Worm (Caenorhabditis elegans) whole organism, L1 larva: ENCODE measurements around the gene C04E6.12.
A peak's percentile ranks its signal among the peaks of the same experiment; 100 is the strongest.

Experiments
- C04F5.9 ChIP-seq: sonication (generic microtip); optimal IDR thresholded peaks from 2 replicates; lab custom pipeline; 2016; ENCODE audit warnings: missing genetic modification characterization, missing compliant biosample characterization
- C34B4.2 ChIP-seq: sonication (generic microtip); optimal IDR thresholded peaks from 2 replicates; lab custom pipeline; 2017; ENCODE audit warnings: mild to moderate bottlenecking, missing genetic modification characterization, missing compliant biosample characterization
- F16B12.6 ChIP-seq: fragments of 150-350 bp; optimal IDR thresholded peaks from 2 replicates; lab custom pipeline; 2014; ENCODE audit warnings: missing biosample characterization, missing genetic modification characterization
- aly-2 ChIP-seq: fragments of 150-350 bp; optimal IDR thresholded peaks from 2 replicates; lab custom pipeline; 2014; ENCODE audit warnings: missing biosample characterization, missing genetic modification characterization
- blmp-1 ChIP-seq: fragments of 150-350 bp; optimal IDR thresholded peaks from 2 replicates; lab custom pipeline; 2014; ENCODE audit warnings: missing biosample characterization, missing genetic modification characterization
- ceh-8 ChIP-seq: fragments of 200-800 bp; sonication (Bioruptor generic); optimal IDR thresholded peaks from 2 replicates; lab custom pipeline; 2018; ENCODE audit warnings: mild to moderate bottlenecking, missing genetic modification characterization, moderate library complexity, missing compliant biosample characterization
- ceh-90 ChIP-seq: sonication (generic microtip); optimal IDR thresholded peaks from 2 replicates; lab custom pipeline; 2016; ENCODE audit warnings: missing genetic modification characterization, missing compliant biosample characterization
- dpl-1 ChIP-seq, 3 experiments: fragments of 150-350 bp in 2 of 3; sonication (generic microtip) in 1 of 3; optimal IDR thresholded peaks; 2 replicates each; lab custom pipeline; 2014 to 2017; ENCODE audit warnings: missing biosample characterization in 3 of 3, missing genetic modification characterization in 3 of 3, missing genetic modification reagents in 3 of 3
- efl-1 ChIP-seq, 4 experiments: fragments of 150-350 bp; optimal IDR thresholded peaks in 3 of 4; peaks in 1 of 4; 1 replicate in 1 of 4; 2 replicates in 3 of 4; lab custom pipeline; 2014; ENCODE audit warnings: missing biosample characterization in 2 of 4, missing genetic modification characterization in 2 of 4, missing genetic modification reagents in 2 of 4
- efl-3 ChIP-seq: fragments of 200-800 bp; sonication (Bioruptor generic); optimal IDR thresholded peaks from 2 replicates; lab custom pipeline; 2018; ENCODE audit warnings: mild to moderate bottlenecking, missing genetic modification characterization, missing compliant biosample characterization
- egl-13 ChIP-seq: sonication (generic microtip); optimal IDR thresholded peaks from 2 replicates; lab custom pipeline; 2016; ENCODE audit warnings: missing genotype, missing genetic modification reagents, missing genetic modification characterization, missing compliant biosample characterization
- egl-27 ChIP-seq, 2 experiments: fragments of 150-350 bp in 1 of 2; sonication (generic microtip); optimal IDR thresholded peaks; 3 replicates each; lab custom pipeline; 2017 to 2018; ENCODE audit warnings: missing biosample characterization in 2 of 2, missing genetic modification characterization in 2 of 2, missing genetic modification reagents in 2 of 2
- elt-2 ChIP-seq: sonication (generic microtip); optimal IDR thresholded peaks from 2 replicates; lab custom pipeline; 2016; ENCODE audit warnings: missing genetic modification characterization, mild to moderate bottlenecking, inconsistent platforms, missing compliant biosample characterization, missing genetic modification reagents
- elt-3 ChIP-seq, 6 experiments: fragments of 150-350 bp in 1 of 6; sonication (generic microtip); optimal IDR thresholded peaks; 2 replicates each; lab custom pipeline; 2017 to 2018; ENCODE audit warnings: missing biosample characterization in 6 of 6, missing genetic modification characterization in 6 of 6, inconsistent platforms in 1 of 6
- ets-5 ChIP-seq: fragments of 200-800 bp; sonication (Bioruptor generic); IDR thresholded peaks from 2 replicates; pipeline ENCODE4 v1.3.6; 2022; ENCODE audit warnings: missing genetic modification characterization, missing compliant biosample characterization
- fkh-4 ChIP-seq: sonication (generic microtip); optimal IDR thresholded peaks from 2 replicates; lab custom pipeline; 2016; ENCODE audit warnings: missing compliant biosample characterization, missing genetic modification characterization, borderline replicate concordance
- grh-1 ChIP-seq: fragments of 200-800 bp; sonication (Bioruptor generic); IDR thresholded peaks from 2 replicates; pipeline ENCODE4 v1.3.6; 2022; ENCODE audit warnings: missing genetic modification reagents, missing genetic modification characterization, missing compliant biosample characterization
- hlh-17 ChIP-seq: fragments of 200-800 bp; sonication (Bioruptor generic); optimal IDR thresholded peaks from 2 replicates; lab custom pipeline; 2018; ENCODE audit warnings: missing genetic modification characterization, mild to moderate bottlenecking, missing compliant biosample characterization, moderate library complexity, borderline replicate concordance
- hpl-2 ChIP-seq: fragments of 150-350 bp; optimal IDR thresholded peaks from 2 replicates; lab custom pipeline; 2014; ENCODE audit warnings: missing biosample characterization, missing genetic modification reagents, missing genetic modification characterization
- irx-1 ChIP-seq: sonication (generic microtip); optimal IDR thresholded peaks from 2 replicates; lab custom pipeline; 2016; ENCODE audit warnings: missing genetic modification characterization, missing compliant biosample characterization
- isw-1 ChIP-seq: fragments of 200-800 bp; sonication (Bioruptor generic); IDR thresholded peaks from 2 replicates; pipeline ENCODE4 v1.3.6; 2022; ENCODE audit warnings: missing genetic modification characterization, missing compliant biosample characterization
- jun-1 ChIP-seq: fragments of 150-350 bp; optimal IDR thresholded peaks from 2 replicates; lab custom pipeline; 2014; ENCODE audit warnings: missing biosample characterization, missing genetic modification reagents, missing genetic modification characterization
- lin-14 ChIP-seq: fragments of 200-800 bp; sonication (Bioruptor generic); optimal IDR thresholded peaks from 2 replicates; lab custom pipeline; 2018; ENCODE audit warnings: mild to moderate bottlenecking, missing genetic modification characterization, moderate library complexity, missing compliant biosample characterization
- lin-35 ChIP-seq, 2 experiments: fragments of 150-350 bp; optimal IDR thresholded peaks; 2 replicates each; lab custom pipeline; 2014; ENCODE audit warnings: missing biosample characterization in 2 of 2, missing genetic modification characterization in 2 of 2, missing genetic modification reagents in 2 of 2
- lin-39 ChIP-seq: fragments of 150-350 bp; optimal IDR thresholded peaks from 2 replicates; lab custom pipeline; 2014; ENCODE audit warnings: missing biosample characterization, missing genetic modification reagents, missing genetic modification characterization
- lir-3 ChIP-seq: sonication (generic microtip); optimal IDR thresholded peaks from 2 replicates; lab custom pipeline; 2016; ENCODE audit warnings: mild to moderate bottlenecking, missing genetic modification characterization, moderate library complexity, missing compliant biosample characterization; ENCODE audit not compliant: poor library complexity
- lsy-2 ChIP-seq, 2 experiments: fragments of 150-350 bp; optimal IDR thresholded peaks; 2 replicates each; lab custom pipeline; 2014; ENCODE audit warnings: missing biosample characterization in 2 of 2, missing genetic modification characterization in 2 of 2
- mab-9 ChIP-seq: fragments of 200-800 bp; sonication (Bioruptor generic); IDR thresholded peaks from 2 replicates; pipeline ENCODE4 v1.3.6; 2022; ENCODE audit warnings: missing genetic modification reagents, missing genetic modification characterization, missing compliant biosample characterization
- mdl-1 ChIP-seq, 2 experiments: fragments of 150-350 bp; optimal IDR thresholded peaks; 2 replicates each; lab custom pipeline; 2014 to 2017; ENCODE audit warnings: missing biosample characterization in 2 of 2, missing genetic modification characterization in 2 of 2, inconsistent platforms in 1 of 2
- mef-2 ChIP-seq: fragments of 150-350 bp; optimal IDR thresholded peaks from 2 replicates; lab custom pipeline; 2014; ENCODE audit warnings: missing biosample characterization, missing genetic modification characterization
- nhr-11 ChIP-seq: fragments of 150-350 bp; optimal IDR thresholded peaks from 2 replicates; lab custom pipeline; 2014; ENCODE audit warnings: missing biosample characterization, missing genetic modification characterization
- nhr-237 ChIP-seq: fragments of 150-350 bp; optimal IDR thresholded peaks from 2 replicates; lab custom pipeline; 2014; ENCODE audit warnings: missing biosample characterization, missing genetic modification characterization
- nhr-28 ChIP-seq: fragments of 150-350 bp; optimal IDR thresholded peaks from 2 replicates; lab custom pipeline; 2014; ENCODE audit warnings: missing biosample characterization, missing genetic modification characterization
- nhr-71 ChIP-seq: sonication (generic microtip); optimal IDR thresholded peaks from 2 replicates; lab custom pipeline; 2016; ENCODE audit warnings: mild to moderate bottlenecking, missing genetic modification characterization, moderate library complexity, missing compliant biosample characterization
- nhr-76 ChIP-seq: sonication (generic microtip); optimal IDR thresholded peaks from 2 replicates; lab custom pipeline; 2017; ENCODE audit warnings: missing biosample characterization, missing genetic modification characterization
- nhr-84 ChIP-seq: sonication (generic microtip); optimal IDR thresholded peaks from 2 replicates; lab custom pipeline; 2017; ENCODE audit warnings: missing biosample characterization, missing genetic modification characterization
- nhr-85 ChIP-seq: sonication (generic microtip); peaks from one replicate; lab custom pipeline; 2016; ENCODE audit warnings: missing genetic modification characterization, inconsistent platforms, missing compliant biosample characterization
- pag-3 ChIP-seq: sonication (generic microtip); optimal IDR thresholded peaks from 2 replicates; lab custom pipeline; 2017; ENCODE audit warnings: missing genetic modification characterization, mild to moderate bottlenecking, missing compliant biosample characterization, antibody characterized with exemption, borderline replicate concordance; ENCODE audit not compliant: insufficient read depth
- pqm-1 ChIP-seq: sonication (generic microtip); optimal IDR thresholded peaks from 3 replicates; lab custom pipeline; 2017; ENCODE audit warnings: missing biosample characterization, missing genetic modification characterization
- rnt-1 ChIP-seq: sonication (generic microtip); optimal IDR thresholded peaks from 2 replicates; lab custom pipeline; 2016; ENCODE audit warnings: mild to moderate bottlenecking, missing genetic modification characterization, moderate library complexity, missing compliant biosample characterization
- sptf-1 ChIP-seq: fragments of 150-350 bp; optimal IDR thresholded peaks from 2 replicates; lab custom pipeline; 2014; ENCODE audit warnings: missing biosample characterization, missing genetic modification characterization
- swsn-7 ChIP-seq: sonication (generic microtip); optimal IDR thresholded peaks from 2 replicates; lab custom pipeline; 2016; ENCODE audit warnings: missing genetic modification characterization, missing compliant biosample characterization
- tbx-2 ChIP-seq: sonication (generic microtip); optimal IDR thresholded peaks from 2 replicates; lab custom pipeline; 2016; ENCODE audit warnings: missing genetic modification characterization, missing compliant biosample characterization
- tlp-1 ChIP-seq: fragments of 150-350 bp; optimal IDR thresholded peaks from 2 replicates; lab custom pipeline; 2014; ENCODE audit warnings: missing biosample characterization, missing genetic modification characterization
- unc-130 ChIP-seq: fragments of 150-350 bp; optimal IDR thresholded peaks from 2 replicates; lab custom pipeline; 2017; ENCODE audit warnings: missing biosample characterization, missing genetic modification characterization, inconsistent platforms
- unc-30 ChIP-seq: sonication (generic microtip); optimal IDR thresholded peaks from 2 replicates; lab custom pipeline; 2017; ENCODE audit warnings: missing biosample characterization, missing genetic modification characterization
- unc-62 ChIP-seq: fragments of 150-350 bp; optimal IDR thresholded peaks from 2 replicates; lab custom pipeline; 2014; ENCODE audit warnings: missing biosample characterization, missing genetic modification reagents, missing genetic modification characterization
- unc-86 ChIP-seq: sonication (generic microtip); optimal IDR thresholded peaks from 2 replicates; lab custom pipeline; 2016; ENCODE audit warnings: missing genetic modification characterization, missing compliant biosample characterization
- vab-15 ChIP-seq: sonication (generic microtip); optimal IDR thresholded peaks from 2 replicates; lab custom pipeline; 2017; ENCODE audit warnings: missing genotype, mild to moderate bottlenecking, missing genetic modification characterization, missing compliant biosample characterization
- zag-1 ChIP-seq: fragments of 150-350 bp; optimal IDR thresholded peaks from 2 replicates; lab custom pipeline; 2014; ENCODE audit warnings: missing biosample characterization, missing genetic modification characterization
- ztf-4 ChIP-seq: fragments of 150-350 bp; optimal IDR thresholded peaks from 2 replicates; lab custom pipeline; 2014; ENCODE audit warnings: missing biosample characterization, missing genetic modification characterization

The C04E6.12 gene

ce11 chrV:5964658-5965178 is 44.9 kb upstream of the C04E6.12 start (continued):
- no peak for TF ChIP-seq grh-1
- no peak for TF ChIP-seq hlh-17 (GFP tag; lab: Kevin White, UChicago)
- no peak for TF ChIP-seq lin-39
- no peak for TF ChIP-seq egl-13
- TF ChIP-seq nhr-28: no peak
- TF ChIP-seq blmp-1 (tag; lab: Kevin White, UChicago): no peak
- TF ChIP-seq nhr-76: no peak
- TF ChIP-seq hpl-2 (GFP tag; lab: Kevin White, UChicago): no peak
- TF ChIP-seq nhr-237: no peak
- TF ChIP-seq dpl-1 (GFP tag; optimal IDR thresholded peaks at IDR 0.05; lab: Kevin White, UChicago): no peak
- no peak for TF ChIP-seq unc-130 (tag; lab: Kevin White, UChicago)
- TF ChIP-seq mdl-1 (tag; optimal IDR thresholded peaks at IDR 0.05; lab: Kevin White, UChicago): no peak
- no peak for TF ChIP-seq unc-62 (GFP tag; lab: Kevin White, UChicago)
- no peak for TF ChIP-seq vab-15 (tag; lab: Kevin White, UChicago)
- no peak for TF ChIP-seq isw-1 (GFP tag; lab: Robert Waterston, UW)
- no peak for TF ChIP-seq ztf-4 (tag; lab: Kevin White, UChicago)
- TF ChIP-seq lir-3 (tag; lab: Kevin White, UChicago): no peak
- no peak for TF ChIP-seq efl-3
- TF ChIP-seq unc-86 (tag; lab: Kevin White, UChicago): no peak
- no peak for TF ChIP-seq nhr-85 (tag; lab: Kevin White, UChicago)
- no peak for TF ChIP-seq ceh-8 (GFP tag; lab: Kevin White, UChicago)
- TF ChIP-seq irx-1 (tag; lab: Kevin White, UChicago): no peak
- TF ChIP-seq nhr-71 (tag; lab: Kevin White, UChicago): peak; percentile 27
- TF ChIP-seq pag-3 (tag; lab: Kevin White, UChicago): peak; percentile 41
- no peak for TF ChIP-seq C34B4.2 (tag; lab: Kevin White, UChicago)
- TF ChIP-seq lsy-2 (tag; optimal IDR thresholded peaks at IDR 0.05; lab: Kevin White, UChicago): no peak
- no peak for TF ChIP-seq nhr-84 (tag; lab: Kevin White, UChicago)
- TF ChIP-seq lin-14: peak; percentile 76
- no peak for TF ChIP-seq ets-5 (GFP tag; lab: Robert Waterston, UW)
- no peak for TF ChIP-seq tlp-1
- no peak for TF ChIP-seq elt-3 (tag; optimal IDR thresholded peaks at IDR 0.05; lab: Kevin White, UChicago)
- TF ChIP-seq C04F5.9 (tag; lab: Kevin White, UChicago): no peak
- TF ChIP-seq mab-9 (GFP tag; lab: Robert Waterston, UW): no peak
- TF ChIP-seq pqm-1 (tag; lab: Kevin White, UChicago): no peak

ce11 chrV:5963696-5964095 is 43.9 kb upstream of the C04E6.12 start, which contains the start of gene pcm-1:
TSS of gene pcm-1 (minus strand) at chrV:5963882.
- TF ChIP-seq nhr-28 (no peak), unc-86 (tag; lab: Kevin White, UChicago) (no peak), tbx-2 (tag; lab: Kevin White, UChicago) (no peak), unc-30 (tag; lab: Kevin White, UChicago) (no peak), ceh-90 (tag; lab: Kevin White, UChicago) (no peak), irx-1 (tag; lab: Kevin White, UChicago) (no peak), efl-1 (optimal IDR thresholded peaks at IDR 0.05; lab: Kevin White, UChicago) (peak; percentile 52 to 55), efl-1 (GFP tag; optimal IDR thresholded peaks at IDR 0.05 in 1 of 2; lab: Kevin White, UChicago) (peak in 1 of 2 experiments; percentile 28), F16B12.6 (tag; lab: Kevin White, UChicago) (no peak), zag-1 (tag; lab: Kevin White, UChicago) (no peak), lin-35 (GFP tag; optimal IDR thresholded peaks at IDR 0.05; lab: Kevin White, UChicago) (peak in 1 of 2 experiments; percentile 22), ceh-8 (GFP tag; lab: Kevin White, UChicago) (no peak), ets-5 (GFP tag; lab: Robert Waterston, UW) (no peak), elt-2 (tag; lab: Kevin White, UChicago) (no peak), isw-1 (GFP tag; lab: Robert Waterston, UW) (no peak), egl-27 (tag; optimal IDR thresholded peaks at IDR 0.05; lab: Kevin White, UChicago) (no peak), aly-2 (no peak), swsn-7 (peak; percentile 19), jun-1 (tag; lab: Kevin White, UChicago) (no peak), nhr-85 (tag; lab: Kevin White, UChicago) (peak; percentile 4), nhr-11 (tag; lab: Kevin White, UChicago) (no peak), rnt-1 (tag; lab: Kevin White, UChicago) (peak; percentile 2), sptf-1 (tag; lab: Kevin White, UChicago) (no peak), mef-2 (no peak), nhr-76 (no peak), vab-15 (tag; lab: Kevin White, UChicago) (no peak), mdl-1 (tag; optimal IDR thresholded peaks at IDR 0.05; lab: Kevin White, UChicago) (no peak), fkh-4 (tag; lab: Kevin White, UChicago) (no peak), nhr-71 (tag; lab: Kevin White, UChicago) (peak; percentile 16)
